Worm (Caenorhabditis elegans) whole organism, mixed stage, embryonic: ENCODE data around the gene oac-41.

Source experiments
- blmp-1 ChIP-seq: fragments of 150-350 bp; optimal IDR thresholded peaks from 2 replicates; lab custom pipeline; 2014; ENCODE audit warnings: missing biosample characterization, missing genetic modification characterization
- elt-3 ChIP-seq: fragments of 150-350 bp; optimal IDR thresholded peaks from 2 replicates; lab custom pipeline; 2014; ENCODE audit warnings: missing biosample characterization, missing genetic modification characterization
- lin-13 ChIP-seq: fragments of 150-350 bp; optimal IDR thresholded peaks from 2 replicates; lab custom pipeline; 2014; ENCODE audit warnings: missing biosample characterization, missing genetic modification characterization
- lsy-2 ChIP-seq: fragments of 150-350 bp; optimal IDR thresholded peaks from 2 replicates; lab custom pipeline; 2014; ENCODE audit warnings: missing biosample characterization, missing genetic modification characterization
- mab-5 ChIP-seq: fragments of 150-350 bp; optimal IDR thresholded peaks from 2 replicates; lab custom pipeline; 2014; ENCODE audit warnings: missing biosample characterization, missing genetic modification characterization
- nhr-12 ChIP-seq: fragments of 150-350 bp; optimal IDR thresholded peaks from 2 replicates; lab custom pipeline; 2014; ENCODE audit warnings: missing biosample characterization, missing genetic modification characterization
- nhr-76 ChIP-seq: sonication (generic microtip); optimal IDR thresholded peaks from 2 replicates; lab custom pipeline; 2017; ENCODE audit warnings: missing biosample characterization, missing genetic modification characterization
- pha-4 ChIP-seq: fragments of 150-350 bp; optimal IDR thresholded peaks from 2 replicates; lab custom pipeline; 2018; ENCODE audit warnings: missing biosample characterization, missing genetic modification reagents, missing genetic modification characterization
- snpc-4 ChIP-seq: fragments of 150-350 bp; optimal IDR thresholded peaks from 2 replicates; lab custom pipeline; 2014; ENCODE audit warnings: missing biosample characterization, missing genetic modification characterization
- sptf-1 ChIP-seq: sonication (generic microtip); optimal IDR thresholded peaks from 2 replicates; lab custom pipeline; 2017; ENCODE audit warnings: mild to moderate bottlenecking, missing genetic modification characterization, moderate library complexity, missing compliant biosample characterization
- unc-39 ChIP-seq: fragments of 150-350 bp; optimal IDR thresholded peaks from 2 replicates; lab custom pipeline; 2014; ENCODE audit warnings: missing biosample characterization, missing genetic modification characterization
- unc-62 ChIP-seq: fragments of 150-350 bp; optimal IDR thresholded peaks from 2 replicates; lab custom pipeline; 2014; ENCODE audit warnings: missing biosample characterization, missing genetic modification reagents, missing genetic modification characterization
- zip-8 ChIP-seq: fragments of 150-350 bp; optimal IDR thresholded peaks from 2 replicates; lab custom pipeline; 2014; ENCODE audit warnings: missing biosample characterization, missing genetic modification characterization
- ztf-11 ChIP-seq: fragments of 150-350 bp; optimal IDR thresholded peaks from 2 replicates; lab custom pipeline; 2014; ENCODE audit warnings: missing biosample characterization, missing genetic modification characterization

- TF ChIP-seq sptf-1 (tag; lab: Kevin White, UChicago) (no peak), pha-4 (tag; lab: Kevin White, UChicago) (no peak), lsy-2 (tag; lab: Kevin White, UChicago) (no peak), zip-8 (no peak), nhr-12 (no peak), mab-5 (tag; lab: Kevin White, UChicago) (no peak), nhr-76 (no peak), unc-62 (GFP tag; lab: Kevin White, UChicago) (no peak), elt-3 (tag; lab: Kevin White, UChicago) (no peak), unc-39 (tag; lab: Kevin White, UChicago) (no peak), lin-13 (tag; lab: Kevin White, UChicago) (no peak), ztf-11 (tag; lab: Kevin White, UChicago) (no peak), blmp-1 (tag; lab: Kevin White, UChicago) (no peak), snpc-4 (tag; lab: Kevin White, UChicago) (no peak)
Observed at ce11 chrV:9041030-9041429, 19.1 kb upstream of the oac-41 start, which contains the start of gene cyp-33B1.
